Fruit fly (Drosophila melanogaster) whole organism, embryonic: ENCODE results near the gene Obp19c.

Experiments
- Atf-2 ChIP-seq: fragments of 200-800 bp; sonication (Bioruptor generic); optimal IDR thresholded peaks from 2 replicates; lab custom pipeline; 2016; ENCODE audit warnings: missing biosample characterization, missing genetic modification characterization
- Atf6 ChIP-seq: fragments of 200-800 bp; sonication (Bioruptor generic); IDR thresholded peaks from 2 replicates; pipeline ENCODE4 v1.3.6; 2022; ENCODE audit warnings: missing biosample characterization, missing genetic modification characterization
- Blimp-1 ChIP-seq: fragments of 200-800 bp; sonication (Bioruptor generic); optimal IDR thresholded peaks from 3 replicates; lab custom pipeline; 2018; ENCODE audit warnings: missing biosample characterization, missing genetic modification characterization, mild to moderate bottlenecking, moderate library complexity, missing genetic modification reagents
- CG10543 ChIP-seq: fragments of 200-800 bp; sonication (Bioruptor generic); optimal IDR thresholded peaks from 3 replicates; lab custom pipeline; 2017; ENCODE audit warnings: missing biosample characterization, mild to moderate bottlenecking, missing genetic modification characterization, moderate library complexity
- CG10565 ChIP-seq: fragments of 200-800 bp; sonication (Bioruptor generic); optimal IDR thresholded peaks from 3 replicates; lab custom pipeline; 2016; ENCODE audit warnings: missing biosample characterization, mild to moderate bottlenecking, missing genetic modification characterization
- CG11247 ChIP-seq: fragments of 200-800 bp; sonication (Bioruptor generic); IDR thresholded peaks from 2 replicates; pipeline ENCODE4 v1.3.6; 2022; ENCODE audit warnings: missing biosample characterization, missing genetic modification characterization
- CG14014 ChIP-seq: fragments of 200-800 bp; sonication (Bioruptor generic); IDR thresholded peaks from 2 replicates; pipeline ENCODE4 v1.3.6; 2022; ENCODE audit warnings: missing biosample characterization, missing genetic modification characterization
- CG16815 ChIP-seq: fragments of 200-800 bp; sonication (Bioruptor generic); optimal IDR thresholded peaks from 3 replicates; lab custom pipeline; 2017; ENCODE audit warnings: missing biosample characterization, mild to moderate bottlenecking, missing genetic modification characterization
- CG17568 ChIP-seq: fragments of 200-800 bp; sonication (Bioruptor generic); optimal IDR thresholded peaks from 2 replicates; lab custom pipeline; 2018; ENCODE audit warnings: missing biosample characterization, mild to moderate bottlenecking, missing genetic modification characterization, moderate library complexity
- CG32772 ChIP-seq: fragments of 200-800 bp; sonication (Bioruptor generic); IDR thresholded peaks from 2 replicates; pipeline ENCODE4 v1.3.6; 2022; ENCODE audit warnings: missing biosample characterization, missing genetic modification characterization
- CG33213 ChIP-seq: fragments of 200-800 bp; sonication (Bioruptor generic); optimal IDR thresholded peaks from 3 replicates; lab custom pipeline; 2016; ENCODE audit warnings: missing biosample characterization, missing genetic modification characterization
- CG3407 ChIP-seq: fragments of 200-800 bp; sonication (Bioruptor generic); optimal IDR thresholded peaks from 2 replicates; lab custom pipeline; 2018; ENCODE audit warnings: missing biosample characterization, mild to moderate bottlenecking, missing genetic modification characterization
- CG6272 ChIP-seq: fragments of 200-800 bp; sonication (Bioruptor generic); IDR thresholded peaks from 2 replicates; pipeline ENCODE4 v1.3.6; 2022; ENCODE audit warnings: missing biosample characterization, missing genetic modification characterization
- CG8089 ChIP-seq: fragments of 200-800 bp; sonication (Bioruptor generic); optimal IDR thresholded peaks from 3 replicates; lab custom pipeline; 2016; ENCODE audit warnings: missing biosample characterization, missing genetic modification characterization
- CTCF ChIP-seq: fragments of 200-800 bp; sonication (Bioruptor generic); optimal IDR thresholded peaks from 2 replicates; lab custom pipeline; 2017; ENCODE audit warnings: missing biosample characterization, mild to moderate bottlenecking, missing genetic modification characterization, moderate library complexity
- D ChIP-seq, 2 experiments: fragments of 200-800 bp in 1 of 2; fragments of >200 bp in 1 of 2; sonication (Bioruptor generic) in 1 of 2; optimal IDR thresholded peaks; 2 replicates in 1 of 2; 3 replicates in 1 of 2; lab custom pipeline; 2017; ENCODE audit warnings: mild to moderate bottlenecking in 1 of 2, missing biosample characterization in 1 of 2, missing genetic modification characterization in 1 of 2, missing genetic modification reagents in 1 of 2
- D19B ChIP-seq: fragments of 200-800 bp; sonication (Bioruptor generic); optimal IDR thresholded peaks from 2 replicates; lab custom pipeline; 2017; ENCODE audit warnings: missing biosample characterization, mild to moderate bottlenecking, missing genetic modification characterization
- GATAe ChIP-seq: fragments of 200-800 bp; sonication (Bioruptor generic); conservative IDR thresholded peaks from 2 replicates; pipeline ENCODE4 v1.3.6; 2022; ENCODE audit warnings: missing biosample characterization, missing genetic modification characterization
- Lhr ChIP-seq: fragments of 200-800 bp; sonication (Bioruptor generic); optimal IDR thresholded peaks from 3 replicates; lab custom pipeline; 2017; ENCODE audit warnings: mild to moderate bottlenecking, missing biosample characterization, missing genetic modification reagents, missing genetic modification characterization
- MTF-1 ChIP-seq: fragments of 200-800 bp; sonication (Bioruptor generic); optimal IDR thresholded peaks from 2 replicates; lab custom pipeline; 2018; ENCODE audit warnings: missing biosample characterization, mild to moderate bottlenecking, missing genetic modification characterization, borderline replicate concordance
- Optix ChIP-seq: fragments of 200-800 bp; sonication (Bioruptor generic); IDR thresholded peaks from 3 replicates; pipeline ENCODE4 v1.3.6; 2022; ENCODE audit warnings: missing biosample characterization, missing genetic modification characterization
- Usf ChIP-seq: fragments of 200-800 bp; sonication (Bioruptor generic); optimal IDR thresholded peaks from 2 replicates; lab custom pipeline; 2017; ENCODE audit warnings: missing genotype, missing biosample characterization, missing genetic modification characterization
- amos ChIP-seq: fragments of 200-800 bp; sonication (Bioruptor generic); IDR thresholded peaks from 2 replicates; pipeline ENCODE4 v1.3.6; 2022; ENCODE audit warnings: missing biosample characterization, missing genetic modification characterization; ENCODE audit not compliant: partially characterized antibody
- ap ChIP-seq: fragments of 200-800 bp; sonication (Bioruptor generic); IDR thresholded peaks from 2 replicates; pipeline ENCODE4 v1.3.6; 2022; ENCODE audit warnings: missing biosample characterization, missing genetic modification characterization
- ara ChIP-seq: fragments of 200-800 bp; sonication (Bioruptor generic); IDR thresholded peaks from 2 replicates; pipeline ENCODE4 v1.3.6; 2022; ENCODE audit warnings: missing biosample characterization, missing genetic modification characterization
- ash1 ChIP-seq: fragments of 200-800 bp; sonication (Bioruptor generic); optimal IDR thresholded peaks from 2 replicates; lab custom pipeline; 2018; ENCODE audit warnings: missing biosample characterization, mild to moderate bottlenecking, missing genetic modification characterization
- chif ChIP-seq, 2 experiments: fragments of 200-800 bp; sonication (Bioruptor generic); optimal IDR thresholded peaks; 3 replicates each; lab custom pipeline; 2016; ENCODE audit warnings: missing biosample characterization in 2 of 2, missing genetic modification characterization in 2 of 2
- crol ChIP-seq: fragments of 200-800 bp; sonication (Bioruptor generic); IDR thresholded peaks from 2 replicates; pipeline ENCODE4 v1.3.6; 2022; ENCODE audit warnings: missing biosample characterization, missing genetic modification characterization
- dmrt99B ChIP-seq: fragments of 200-800 bp; sonication (Bioruptor generic); optimal IDR thresholded peaks from 2 replicates; lab custom pipeline; 2018; ENCODE audit warnings: missing biosample characterization, mild to moderate bottlenecking, missing genetic modification characterization, moderate library complexity
- ftz-f1 ChIP-seq: fragments of 200-800 bp; sonication (Bioruptor generic); optimal IDR thresholded peaks from 2 replicates; lab custom pipeline; 2016; ENCODE audit warnings: missing biosample characterization, missing genetic modification characterization
- gsb ChIP-seq: fragments of 200-800 bp; sonication (Bioruptor generic); IDR thresholded peaks from 2 replicates; pipeline ENCODE4 v1.3.6; 2022; ENCODE audit warnings: missing biosample characterization, missing genetic modification characterization
- h ChIP-seq: fragments of >200 bp; optimal IDR thresholded peaks from 2 replicates; lab custom pipeline; 2017
- hb ChIP-seq: fragments of 200-800 bp; sonication (Bioruptor generic); IDR thresholded peaks from 3 replicates; pipeline ENCODE4 v1.3.6; 2022; ENCODE audit warnings: missing biosample characterization, missing genetic modification characterization; ENCODE audit not compliant: partially characterized antibody
- ind ChIP-seq: fragments of 200-800 bp; sonication (Bioruptor generic); optimal IDR thresholded peaks from 3 replicates; lab custom pipeline; 2016; ENCODE audit warnings: missing biosample characterization, missing genetic modification characterization
- lola ChIP-seq, 3 experiments: fragments of >200 bp in 2 of 3; fragments of 200-800 bp in 1 of 3; sonication (Bioruptor generic) in 1 of 3; optimal IDR thresholded peaks; 2 replicates each; lab custom pipeline; 2017 to 2019; ENCODE audit warnings: missing biosample characterization in 3 of 3, missing genetic modification characterization in 3 of 3, mild to moderate bottlenecking in 1 of 3, moderate library complexity in 1 of 3
- otp ChIP-seq: fragments of 200-800 bp; sonication (Bioruptor generic); IDR thresholded peaks from 3 replicates; pipeline ENCODE4, ENCODE4 v1.3.6; 2022; ENCODE audit warnings: missing biosample characterization, missing genetic modification characterization
- row ChIP-seq: fragments of 200-800 bp; sonication (Bioruptor generic); IDR thresholded peaks from 3 replicates; pipeline ENCODE4 v1.3.6; 2022; ENCODE audit warnings: missing biosample characterization, missing genetic modification characterization
- sens ChIP-seq: fragments of 200-800 bp; sonication (Bioruptor generic); peaks from one replicate; lab custom pipeline; 2016; ENCODE audit warnings: missing biosample characterization, missing genetic modification characterization
- slou ChIP-seq: fragments of 200-800 bp; sonication (Bioruptor generic); optimal IDR thresholded peaks from 3 replicates; lab custom pipeline; 2016; ENCODE audit warnings: missing biosample characterization, missing genetic modification characterization
- twi ChIP-seq: fragments of 200-800 bp; optimal IDR thresholded peaks from 2 replicates; lab custom pipeline; 2019; ENCODE audit warnings: missing biosample characterization, mild to moderate bottlenecking, missing genetic modification characterization, moderate library complexity
- vfl ChIP-seq: fragments of 200-800 bp; sonication (Bioruptor generic); optimal IDR thresholded peaks from 2 replicates; lab custom pipeline; 2016; ENCODE audit warnings: missing biosample characterization, missing genetic modification characterization
- wdn ChIP-seq: fragments of 200-800 bp; sonication (Bioruptor generic); IDR thresholded peaks from 2 replicates; pipeline ENCODE4 v1.3.6; 2022; ENCODE audit warnings: missing biosample characterization, missing genetic modification characterization
- zen ChIP-seq: fragments of 200-800 bp; sonication (Bioruptor generic); optimal IDR thresholded peaks from 3 replicates; lab custom pipeline; 2018; ENCODE audit warnings: missing biosample characterization, mild to moderate bottlenecking, missing genetic modification characterization, moderate library complexity
- zfh2 ChIP-seq: fragments of 200-800 bp; sonication (Bioruptor generic); optimal IDR thresholded peaks from 2 replicates; lab custom pipeline; 2016; ENCODE audit warnings: missing biosample characterization, missing genetic modification characterization

Gene Obp19c

DNA sequence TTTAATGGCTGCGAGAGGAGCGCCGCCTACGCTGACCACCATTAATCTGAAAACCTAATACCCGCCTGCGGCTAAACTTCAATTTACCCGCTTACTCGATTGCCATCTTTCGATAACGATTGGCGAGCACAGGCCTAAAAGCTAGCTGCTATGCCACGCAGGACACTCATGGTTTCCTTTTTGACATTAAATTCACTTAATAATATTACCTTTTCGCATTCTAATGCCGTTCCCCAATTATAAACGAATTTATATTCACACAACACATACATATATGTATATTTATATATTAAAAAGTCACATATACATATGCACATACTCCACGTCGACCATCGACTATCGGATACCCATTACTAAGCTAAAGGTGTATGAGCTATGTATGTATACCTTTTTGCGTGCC, 29.1 kb downstream of the Obp19c start (continued):
- TF ChIP-seq CG10543 (GFP tag; lab: Kevin White, UChicago) (no peak), CG11247 (GFP tag; lab: Robert Waterston, UW) (no peak), h (lab: Kevin White, UChicago) (no peak), row (GFP tag; lab: Robert Waterston, UW) (peak; percentile 31; the same call in 1 of the 3 replicates), lola (GFP tag; optimal IDR thresholded peaks at IDR 0.05; lab: Kevin White, UChicago) (no peak), sens (peak; percentile 11), zen (tag; lab: Kevin White, UChicago) (peak; percentile 2), MTF-1 (no peak), wdn (no peak), CG33213 (no peak), ind (GFP tag; lab: Kevin White, UChicago) (no peak), dmrt99B (no peak), Atf-2 (no peak), CG3407 (GFP tag; lab: Kevin White, UChicago) (no peak), CG8089 (GFP tag; lab: Kevin White, UChicago) (no peak), CG16815 (no peak), gsb (no peak), ara (GFP tag; lab: Robert Waterston, UW) (no peak), hb (peak; percentile 77), D19B (GFP tag; lab: Kevin White, UChicago) (peak; percentile 16), CG32772 (GFP tag; lab: Robert Waterston, UW) (no peak), amos (GFP tag; lab: Robert Waterston, UW) (0 out of 2 replicates have a peak, but pooled peaks have one; percentile 41), zfh2 (GFP tag; lab: Kevin White, UChicago) (no peak), Atf6 (GFP tag; lab: Robert Waterston, UW) (no peak), ash1 (GFP tag; lab: Kevin White, UChicago) (no peak), slou (GFP tag; lab: Kevin White, UChicago) (no peak)

- no peak for TF ChIP-seq vfl (GFP tag; lab: Kevin White, UChicago)
- TF ChIP-seq ap = no peak
- TF ChIP-seq CTCF = peak; percentile 70
- TF ChIP-seq CG10565 (GFP tag; lab: Kevin White, UChicago) = no peak
- no peak for TF ChIP-seq twi (tag; lab: Kevin White, UChicago)
- no peak for TF ChIP-seq CG17568 (GFP tag; lab: Kevin White, UChicago)
- TF ChIP-seq, all 482 proteins: peak for 1
These were observed 32.9 kb downstream of the Obp19c start for dm6 chrX:20385865-20386264.

DNA sequence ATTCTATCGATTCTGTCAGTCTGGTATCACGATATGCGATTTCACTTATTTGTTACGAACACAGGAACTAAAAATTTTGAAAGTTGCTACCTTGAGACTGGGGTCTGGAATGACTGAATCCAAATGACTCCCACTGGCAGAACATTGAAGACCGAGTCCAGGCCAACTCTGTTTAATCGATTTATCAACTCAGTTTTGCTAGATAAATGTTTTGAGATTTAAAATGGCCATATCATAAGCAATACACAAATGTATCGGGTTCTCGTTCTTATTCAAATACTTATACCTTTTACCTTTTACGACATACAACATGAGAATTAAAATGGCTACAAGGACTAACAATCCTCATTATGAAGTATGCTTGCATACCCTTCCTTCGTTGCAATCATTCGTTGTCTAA, 42.3 kb downstream of the Obp19c start, which contains the start of gene CG12679:
Gene CG12679, minus strand, starts transcription at position 101 of the 400 bp plus-strand sequence.
- TF ChIP-seq otp = no peak
- no peak for TF ChIP-seq D (optimal IDR thresholded peaks at IDR 0.05; lab: Kevin White, UChicago)
- no peak for TF ChIP-seq D (GFP tag; optimal IDR thresholded peaks at IDR 0.05; lab: Kevin White, UChicago)
- TF ChIP-seq CG6272 (GFP tag; lab: Robert Waterston, UW) = no peak
- TF ChIP-seq Blimp-1 (GFP tag; lab: Kevin White, UChicago) = no peak
- no peak for TF ChIP-seq chif (GFP tag; optimal IDR thresholded peaks at IDR 0.05; lab: Kevin White, UChicago)
- TF ChIP-seq Optix = no peak
- no peak for TF ChIP-seq GATAe (GFP tag; lab: Robert Waterston, UW)
- TF ChIP-seq Usf (GFP tag; lab: Kevin White, UChicago) = no peak
- TF ChIP-seq ftz-f1 = no peak
- TF ChIP-seq CG14014 (GFP tag; lab: Robert Waterston, UW) = no peak
- no peak for TF ChIP-seq crol (GFP tag; lab: Robert Waterston, UW)
- TF ChIP-seq Lhr (GFP tag; lab: Kevin White, UChicago) = no peak
- TF ChIP-seq, all 482 proteins: peak for 0
